Fruit fly (Drosophila melanogaster): ENCODE measurements around the gene Cpr78Cb.

Cpr78Cb gene

DNA sequence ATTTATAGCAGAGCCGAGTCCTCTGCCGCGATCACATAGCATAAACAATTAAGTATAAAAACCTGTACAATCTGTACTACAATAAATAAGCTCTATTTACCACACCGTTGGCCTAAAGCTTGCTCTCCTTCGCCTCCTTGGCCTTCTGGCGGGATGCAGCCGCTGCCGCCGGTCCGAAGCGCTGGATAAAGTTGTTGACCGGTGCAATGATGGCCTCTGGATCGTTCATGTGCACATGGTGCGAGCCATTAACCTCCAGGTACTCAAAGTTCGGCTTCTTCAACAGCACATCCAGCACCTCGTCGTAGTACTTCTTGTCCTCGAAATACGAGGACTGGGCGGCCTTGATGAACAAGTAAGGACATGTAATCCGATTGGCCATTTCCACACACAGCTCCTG is 8.2 kb downstream of the Cpr78Cb start:
- no peak for TF ChIP-seq Eip78C (GFP tag)
- no peak for TF ChIP-seq Hr38 (GFP tag; optimal IDR thresholded peaks at IDR 0.05)
- TF ChIP-seq Ets21C (GFP tag; optimal IDR thresholded peaks at IDR 0.05), result no peak
- no peak for TF ChIP-seq CG6276 (GFP tag; optimal IDR thresholded peaks at IDR 0.05)
- no peak for TF ChIP-seq CG6808 (GFP tag; optimal IDR thresholded peaks at IDR 0.05)
- TF ChIP-seq CG4318 (GFP tag; optimal IDR thresholded peaks at IDR 0.05), result no peak
- TF ChIP-seq acj6 (GFP tag; optimal IDR thresholded peaks at IDR 0.05), result no peak
- no peak for TF ChIP-seq CG3919 (GFP tag; optimal IDR thresholded peaks at IDR 0.05)
- no peak for TF ChIP-seq net (GFP tag; optimal IDR thresholded peaks at IDR 0.05)
- TF ChIP-seq svp (GFP tag), result no peak

dm6 chr3L:21303659-21304058 is 9.4 kb downstream of the Cpr78Cb start:
- TF ChIP-seq Hr38 (GFP tag; optimal IDR thresholded peaks at IDR 0.05) (no peak), topi (GFP tag; optimal IDR thresholded peaks at IDR 0.05) (no peak), CG4318 (GFP tag; optimal IDR thresholded peaks at IDR 0.05) (no peak), fkh (GFP tag; optimal IDR thresholded peaks at IDR 0.05) (no peak), CG9139 (GFP tag; optimal IDR thresholded peaks at IDR 0.05) (no peak), achi (GFP tag; optimal IDR thresholded peaks at IDR 0.05) (no peak), spab (GFP tag; optimal IDR thresholded peaks at IDR 0.05) (no peak), Gug (GFP tag; IDR thresholded peaks at IDR 0.05) (no peak), CG10631 (GFP tag; optimal IDR thresholded peaks at IDR 0.05) (no peak), CG11762 (GFP tag; optimal IDR thresholded peaks at IDR 0.05; ENCODE audit: insufficient read depth) (no peak), Eip78C (GFP tag) (no peak), CG10669 (GFP tag; optimal IDR thresholded peaks at IDR 0.05) (no peak), pdm3 (GFP tag; optimal IDR thresholded peaks at IDR 0.05) (no peak), ss (GFP tag; optimal IDR thresholded peaks at IDR 0.05) (no peak), Sox102F (GFP tag; optimal IDR thresholded peaks at IDR 0.05) (no peak)

- peak; percentile 100 for TF ChIP-seq CG6163 (GFP tag; IDR thresholded peaks at IDR 0.05)
- peak; percentile 97 for TF ChIP-seq CG8319 (GFP tag; optimal IDR thresholded peaks at IDR 0.05)
- TF ChIP-seq Blimp-1 (GFP tag; optimal IDR thresholded peaks at IDR 0.05), result peak; percentile 97
- TF ChIP-seq CG10631 (GFP tag; optimal IDR thresholded peaks at IDR 0.05), result peak; percentile 99
- peak; percentile 99 for TF ChIP-seq CG8119 (GFP tag; IDR thresholded peaks at IDR 0.05)
- peak; percentile 100 for TF ChIP-seq CG34406 (GFP tag; optimal IDR thresholded peaks at IDR 0.05)
- TF ChIP-seq fkh (GFP tag; optimal IDR thresholded peaks at IDR 0.05), result peak; percentile 97
- peak; percentile 99 for TF ChIP-seq CG6854 (GFP tag; optimal IDR thresholded peaks at IDR 0.05)
- peak; percentile 98 for TF ChIP-seq Gug (GFP tag; IDR thresholded peaks at IDR 0.05)
- TF ChIP-seq Hr4 (GFP tag; optimal IDR thresholded peaks at IDR 0.05), result peak; percentile 99
- TF ChIP-seq pdm3 (GFP tag; optimal IDR thresholded peaks at IDR 0.05), result peak; percentile 99
- TF ChIP-seq CG32006 (GFP tag; optimal IDR thresholded peaks at IDR 0.05), result peak; percentile 99
- peak; percentile 99 for TF ChIP-seq fd59A (GFP tag; optimal IDR thresholded peaks at IDR 0.05)
- TF ChIP-seq Ets96B (tag; optimal IDR thresholded peaks at IDR 0.05), result peak; percentile 100
- peak; percentile 98 for TF ChIP-seq Eip93F (GFP tag; optimal IDR thresholded peaks at IDR 0.05)
- TF ChIP-seq CG31627 (GFP tag; optimal IDR thresholded peaks at IDR 0.05), result peak; percentile 99
- peak; percentile 99 for TF ChIP-seq CG7368 (GFP tag; optimal IDR thresholded peaks at IDR 0.05)
- peak; percentile 99 for TF ChIP-seq vri (GFP tag; optimal IDR thresholded peaks at IDR 0.05)
- peak; percentile 98 for TF ChIP-seq CG11294 (GFP tag; IDR thresholded peaks at IDR 0.05)
- peak; percentile 100 for TF ChIP-seq svp (GFP tag)
- peak; percentile 99 for TF ChIP-seq salr (GFP tag; optimal IDR thresholded peaks at IDR 0.05)
- peak; percentile 100 for TF ChIP-seq esn (GFP tag; optimal IDR thresholded peaks at IDR 0.05)
- TF ChIP-seq CG11762 (GFP tag; optimal IDR thresholded peaks at IDR 0.05; ENCODE audit: insufficient read depth), result peak; percentile 99
- TF ChIP-seq eg (GFP tag; IDR thresholded peaks at IDR 0.05), result peak; percentile 99
- peak; percentile 99 for TF ChIP-seq Met (GFP tag; optimal IDR thresholded peaks at IDR 0.05)
- peak; percentile 99 to 100 for TF ChIP-seq ss (GFP tag; optimal IDR thresholded peaks at IDR 0.05)
- TF ChIP-seq dac (GFP tag; optimal IDR thresholded peaks at IDR 0.05), result peak; percentile 98
- peak; percentile 99 for TF ChIP-seq cyc (GFP tag; optimal IDR thresholded peaks at IDR 0.05)
- peak; percentile 98 for TF ChIP-seq Ets21C (GFP tag; optimal IDR thresholded peaks at IDR 0.05)
- peak; percentile 100 for TF ChIP-seq net (GFP tag; optimal IDR thresholded peaks at IDR 0.05)
- TF ChIP-seq topi (GFP tag; optimal IDR thresholded peaks at IDR 0.05), result peak; percentile 99
- peak; percentile 99 for TF ChIP-seq dsx (GFP tag; optimal IDR thresholded peaks at IDR 0.05; ENCODE audit: poor library complexity, severe bottlenecking)
- TF ChIP-seq Lpt (GFP tag; optimal IDR thresholded peaks at IDR 0.05), result peak; percentile 99
- TF ChIP-seq Hr38 (GFP tag; optimal IDR thresholded peaks at IDR 0.05), result peak; percentile 78
- peak; percentile 99 for TF ChIP-seq CG6808 (GFP tag; optimal IDR thresholded peaks at IDR 0.05)
- TF ChIP-seq CG3919 (GFP tag; optimal IDR thresholded peaks at IDR 0.05), result peak; percentile 100
- TF ChIP-seq CG15336 (GFP tag; IDR thresholded peaks at IDR 0.05), result peak; percentile 99
Measured at dm6 chr3L:21304400-21304799, 10.1 kb downstream of the Cpr78Cb start, which contains the start of the genes CG11309 and CG7632. Gene CG11309, minus strand, starts transcription at chr3L:21304658. Gene CG7632, plus strand, starts transcription at chr3L:21304697.
